Worm (Caenorhabditis elegans): ENCODE results near the gene bath-1.

- no peak for TF ChIP-seq pros-1 (tag; optimal IDR thresholded peaks at IDR 0.05)
- no peak for TF ChIP-seq ceh-48 (tag; optimal IDR thresholded peaks at IDR 0.05)
- no peak for TF ChIP-seq ceh-6 (GFP tag; optimal IDR thresholded peaks at IDR 0.05)
- TF ChIP-seq pha-4 (tag; optimal IDR thresholded peaks at IDR 0.05) = no peak
- TF ChIP-seq fkh-10 (GFP tag; optimal IDR thresholded peaks at IDR 0.05) = no peak
- TF ChIP-seq ets-4 (tag; optimal IDR thresholded peaks at IDR 0.05) = no peak
- no peak for TF ChIP-seq ceh-14 (tag; optimal IDR thresholded peaks at IDR 0.05)
- no peak for TF ChIP-seq ama-1 (optimal IDR thresholded peaks at IDR 0.05)
- TF ChIP-seq rnt-1 (tag; optimal IDR thresholded peaks at IDR 0.05) = no peak
- TF ChIP-seq npax-4 (tag; optimal IDR thresholded peaks at IDR 0.05) = no peak
Observed at ce11 chrII:2030367-2030766, 1.8 kb upstream of the bath-1 start, which contains the start of gene bath-3.

All from whole organism, late embryonic.